Worm (Caenorhabditis elegans): Measurements from ENCODE around the gene C35D10.17.

ce11 chrIII:4861744-4862401 lies 5.0 kb upstream of the C35D10.17 start, which contains the start of the genes C35D10.10 and C35D10.5:
- TF ChIP-seq ceh-13 (GFP tag; optimal IDR thresholded peaks at IDR 0.05) (no peak), ama-1 (optimal IDR thresholded peaks at IDR 0.05) (no peak), flt-1 (GFP tag; IDR thresholded peaks at IDR 0.05) (no peak), F13C5.2 (tag; optimal IDR thresholded peaks at IDR 0.05) (no peak)
